Worm (Caenorhabditis elegans) whole organism, L4 larva: ENCODE measurements around the gene T24A6.20.

Experiments used
- daf-19 ChIP-seq: fragments of 200-800 bp; sonication (Bioruptor generic); conservative IDR thresholded peaks from 2 replicates; pipeline ENCODE4 v1.3.6; 2022; ENCODE audit warnings: missing genetic modification characterization, missing compliant biosample characterization
- dmd-8 ChIP-seq: fragments of 200-800 bp; sonication (Bioruptor generic); IDR thresholded peaks from 2 replicates; pipeline ENCODE4 v1.3.6; 2022; ENCODE audit warnings: missing genetic modification characterization, missing compliant biosample characterization
- fos-1 ChIP-seq: fragments of 150-350 bp; optimal IDR thresholded peaks from 2 replicates; lab custom pipeline; 2014; ENCODE audit warnings: missing biosample characterization, missing genetic modification characterization
- lin-1 ChIP-seq: fragments of 200-800 bp; sonication (Bioruptor generic); IDR thresholded peaks from 2 replicates; pipeline ENCODE4 v1.3.6; 2022; ENCODE audit warnings: missing genetic modification reagents, missing genetic modification characterization, missing compliant biosample characterization
- lin-13 ChIP-seq: fragments of 150-350 bp; optimal IDR thresholded peaks from 2 replicates; lab custom pipeline; 2014; ENCODE audit warnings: missing biosample characterization, missing genetic modification reagents, missing genetic modification characterization
- lin-15B ChIP-seq: fragments of 150-350 bp; sonication (generic microtip); optimal IDR thresholded peaks from 3 replicates; lab custom pipeline; 2014; ENCODE audit warnings: missing biosample characterization, missing genetic modification characterization
- lin-39 ChIP-seq: fragments of 150-350 bp; optimal IDR thresholded peaks from 2 replicates; lab custom pipeline; 2014; ENCODE audit warnings: missing biosample characterization, missing genetic modification reagents, missing genetic modification characterization
- sdz-12 ChIP-seq: fragments of 200-800 bp; sonication (Bioruptor generic); optimal IDR thresholded peaks from 2 replicates; lab custom pipeline; 2018; ENCODE audit warnings: mild to moderate bottlenecking, missing genetic modification characterization, missing compliant biosample characterization
- snpc-1.2 ChIP-seq: fragments of 200-800 bp; sonication (Bioruptor generic); IDR thresholded peaks from 2 replicates; pipeline ENCODE4 v1.3.6; 2022; ENCODE audit warnings: missing genetic modification reagents, missing genetic modification characterization, missing compliant biosample characterization
- snpc-4 ChIP-seq: fragments of 150-350 bp; optimal IDR thresholded peaks from 2 replicates; lab custom pipeline; 2014; ENCODE audit warnings: missing biosample characterization, missing genetic modification characterization
- unc-130 ChIP-seq: sonication (generic microtip); optimal IDR thresholded peaks from 2 replicates; lab custom pipeline; 2016; ENCODE audit warnings: missing genetic modification reagents, missing genetic modification characterization, missing compliant biosample characterization
- unc-62 ChIP-seq, 3 experiments: fragments of 150-350 bp in 1 of 3; sonication (generic microtip); optimal IDR thresholded peaks in 2 of 3; peaks in 1 of 3; 1 replicate in 1 of 3; 2 replicates in 2 of 3; lab custom pipeline; 2014 to 2017; ENCODE audit warnings: missing biosample characterization in 3 of 3, missing genetic modification characterization in 3 of 3, missing genetic modification reagents in 3 of 3, missing genotype in 1 of 3
- vab-7 ChIP-seq: fragments of 200-800 bp; sonication (Bioruptor generic); IDR thresholded peaks from 2 replicates; pipeline ENCODE4 v1.3.6; 2022; ENCODE audit warnings: missing genetic modification reagents, missing genetic modification characterization, missing compliant biosample characterization

DNA sequence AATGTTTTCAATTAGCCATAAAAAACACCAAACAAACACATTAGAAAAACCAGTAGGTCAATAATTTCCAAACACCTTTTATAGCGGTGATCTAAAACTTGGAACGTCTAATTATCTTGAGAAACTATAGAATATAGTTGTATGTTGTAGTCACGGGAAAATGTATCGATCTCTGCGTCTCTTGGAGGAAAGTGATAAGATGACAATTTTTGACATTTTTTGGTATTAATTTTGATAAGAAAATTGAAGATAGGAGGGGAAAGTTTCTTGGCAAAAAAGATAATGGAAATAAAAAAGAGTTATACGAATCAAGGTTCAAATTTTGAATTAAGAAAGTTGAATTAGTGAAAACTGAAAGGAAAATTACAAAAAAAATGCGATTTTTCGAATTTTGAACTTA is 47.2 kb upstream of the T24A6.20 start:
- TF ChIP-seq lin-15B (tag; lab: Kevin White, UChicago) (no peak), vab-7 (GFP tag; lab: Robert Waterston, UW) (no peak), lin-39 (tag; lab: Kevin White, UChicago) (no peak), lin-1 (GFP tag; lab: Robert Waterston, UW) (peak; percentile 55; the same call in 1 of the 2 replicates), lin-13 (GFP tag; lab: Kevin White, UChicago) (no peak), unc-130 (GFP tag; lab: Kevin White, UChicago) (no peak), fos-1 (tag; lab: Kevin White, UChicago) (no peak), daf-19 (GFP tag; lab: Robert Waterston, UW) (no peak), unc-62 (GFP tag; optimal IDR thresholded peaks at IDR 0.05 in 1 of 2; lab: Kevin White, UChicago) (no peak), unc-62 (tag; optimal IDR thresholded peaks at IDR 0.05; lab: Kevin White, UChicago) (no peak), snpc-1.2 (GFP tag; lab: Robert Waterston, UW) (no peak), dmd-8 (GFP tag; lab: Robert Waterston, UW) (no peak), sdz-12 (GFP tag; lab: Kevin White, UChicago) (no peak), snpc-4 (tag; lab: Kevin White, UChicago) (no peak)
